Worm (Caenorhabditis elegans): ENCODE results near the gene hecd-1.

ce11 chrIV:7131780-7132179 lies 12.7 kb downstream of the hecd-1 start, which contains the start of gene grsp-3:
- TF ChIP-seq B0261.1 (tag; optimal IDR thresholded peaks at IDR 0.05), result no peak
- TF ChIP-seq lag-1 (GFP tag; IDR thresholded peaks at IDR 0.05), result no peak
- TF ChIP-seq ceh-40 (GFP tag; IDR thresholded peaks at IDR 0.05), result no peak
